Worm (Caenorhabditis elegans) whole organism, midembryonic: ENCODE data around the gene zer-1.

Experiments
- T22C8.4 ChIP-seq: fragments of 200-800 bp; sonication (Bioruptor generic); IDR thresholded peaks from 2 replicates; pipeline ENCODE4 v1.3.6; 2022; ENCODE audit warnings: missing genetic modification characterization, missing compliant biosample characterization
- cog-1 ChIP-seq: sonication (generic microtip); optimal IDR thresholded peaks from 2 replicates; lab custom pipeline; 2016; ENCODE audit warnings: missing genetic modification characterization, missing compliant biosample characterization
- flt-1 ChIP-seq: fragments of 200-800 bp; sonication (Bioruptor generic); IDR thresholded peaks from 2 replicates; pipeline ENCODE4 v1.3.6; 2022; ENCODE audit warnings: missing genetic modification characterization, missing compliant biosample characterization
- klf-2 ChIP-seq: fragments of 200-800 bp; sonication (Bioruptor generic); conservative IDR thresholded peaks from 2 replicates; pipeline ENCODE4 v1.3.6; 2022; ENCODE audit warnings: missing genetic modification reagents, missing genetic modification characterization, missing compliant biosample characterization
- med-1 ChIP-seq: sonication (generic microtip); optimal IDR thresholded peaks from 2 replicates; lab custom pipeline; 2017; ENCODE audit warnings: missing genetic modification characterization, mild to moderate bottlenecking, missing compliant biosample characterization, antibody characterized with exemption, missing genetic modification reagents; ENCODE audit not compliant: insufficient read depth
- ref-1 ChIP-seq: fragments of 200-800 bp; sonication (Bioruptor generic); conservative IDR thresholded peaks from 2 replicates; pipeline ENCODE4 v1.3.6; 2022; ENCODE audit warnings: missing genetic modification reagents, missing genetic modification characterization, missing compliant biosample characterization
- tab-1 ChIP-seq: fragments of 200-800 bp; sonication (Bioruptor generic); IDR thresholded peaks from 2 replicates; pipeline ENCODE4 v1.3.6; 2022; ENCODE audit warnings: missing genetic modification characterization, missing compliant biosample characterization
- ztf-23 ChIP-seq: fragments of 200-800 bp; sonication (Bioruptor generic); IDR thresholded peaks from 2 replicates; pipeline ENCODE4 v1.3.6; 2022; ENCODE audit warnings: missing genetic modification reagents, missing genetic modification characterization, missing compliant biosample characterization
- ztf-29 ChIP-seq: fragments of 200-800 bp; sonication (Bioruptor generic); IDR thresholded peaks from 2 replicates; pipeline ENCODE4 v1.3.6; 2022; ENCODE audit warnings: missing genetic modification reagents, missing genetic modification characterization, missing compliant biosample characterization

Gene zer-1

DNA sequence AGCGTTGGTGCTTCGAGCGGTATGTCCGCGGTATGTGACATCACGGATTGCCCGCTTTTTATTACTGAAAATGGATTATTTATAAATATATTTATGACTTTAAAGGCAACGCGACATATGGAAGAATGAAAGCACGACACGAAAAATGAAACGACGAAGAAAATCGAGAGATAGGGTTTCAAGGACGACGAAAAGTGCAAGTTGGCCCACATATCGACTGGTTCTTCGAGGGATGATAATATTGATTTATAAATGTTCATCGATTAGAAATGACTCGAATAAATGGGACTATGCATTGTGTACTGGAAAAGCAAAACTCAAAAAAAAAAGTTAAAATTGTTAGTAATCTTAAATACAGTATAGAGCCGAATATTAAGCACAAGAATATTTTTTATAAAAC is at the start of gene zer-1:
Gene zer-1 (minus strand): TSS at position 68 of the 400 bp plus-strand sequence.
- TF ChIP-seq klf-2 (GFP tag; lab: Robert Waterston, UW), result no peak
- no peak for TF ChIP-seq T22C8.4
- no peak for TF ChIP-seq cog-1
- TF ChIP-seq tab-1 (GFP tag; lab: Robert Waterston, UW), result no peak
- TF ChIP-seq ztf-23 (GFP tag; lab: Robert Waterston, UW), result no peak
- no peak for TF ChIP-seq med-1 (GFP tag; lab: Kevin White, UChicago)
- no peak for TF ChIP-seq flt-1 (GFP tag; lab: Robert Waterston, UW)
- no peak for TF ChIP-seq ref-1 (GFP tag; lab: Robert Waterston, UW)
- TF ChIP-seq ztf-29 (GFP tag; lab: Robert Waterston, UW), result no peak

- TF ChIP-seq ztf-23 (GFP tag; lab: Robert Waterston, UW), result no peak
- TF ChIP-seq flt-1 (GFP tag; lab: Robert Waterston, UW), result no peak
- TF ChIP-seq T22C8.4, result no peak
- no peak for TF ChIP-seq ztf-29 (GFP tag; lab: Robert Waterston, UW)
- no peak for TF ChIP-seq ref-1 (GFP tag; lab: Robert Waterston, UW)
- TF ChIP-seq klf-2 (GFP tag; lab: Robert Waterston, UW), result no peak
- no peak for TF ChIP-seq med-1 (GFP tag; lab: Kevin White, UChicago)
- no peak for TF ChIP-seq tab-1 (GFP tag; lab: Robert Waterston, UW)
- no peak for TF ChIP-seq cog-1
Observed at ce11 chrIII:936037-936507, 49.5 kb upstream of the zer-1 start, which contains the start of gene fbxa-55. TSS of gene fbxa-55 (minus strand) at chrIII:936087.

DNA sequence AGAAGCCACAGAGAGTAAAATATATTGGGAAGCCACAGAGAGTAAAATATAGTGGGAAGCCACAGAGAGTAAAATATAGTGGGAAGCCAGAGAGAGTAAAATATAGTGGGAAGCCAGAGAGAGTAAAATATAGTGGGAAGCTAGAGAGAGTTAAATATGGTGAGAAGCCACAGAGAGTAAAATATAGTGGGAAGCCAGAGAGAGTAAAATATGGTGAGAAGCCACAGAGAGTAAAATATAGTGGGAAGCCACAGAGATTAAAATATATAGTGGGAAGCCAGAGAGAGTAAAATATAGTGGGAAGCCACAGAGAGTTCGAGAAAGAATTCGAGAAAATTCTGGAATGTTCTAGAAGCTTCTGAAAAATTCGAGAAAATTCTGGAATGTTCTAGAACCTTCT is 44.8 kb upstream of the zer-1 start:
- TF ChIP-seq cog-1, result peak; percentile 33

DNA sequence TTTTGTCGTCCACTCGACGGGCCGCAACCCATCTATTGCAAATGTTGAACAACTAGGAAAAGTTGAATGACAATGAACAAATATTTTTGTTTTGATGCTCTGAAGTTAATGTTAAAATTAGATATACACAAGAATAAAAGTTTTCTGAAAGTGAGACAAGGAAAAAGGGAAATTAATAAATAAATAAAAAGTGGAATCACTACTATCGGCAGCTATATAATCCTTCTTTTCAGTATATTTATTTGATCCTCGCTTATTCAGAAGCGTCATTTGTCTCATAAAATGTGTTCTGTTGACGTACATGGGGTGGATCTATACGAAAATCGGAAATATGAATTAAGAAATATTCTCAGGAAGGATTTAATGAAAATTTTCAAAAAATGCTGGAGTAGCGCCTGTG is 39.6 kb upstream of the zer-1 start, which contains the start of gene pef-1:
Gene pef-1 (minus strand): TSS at position 101 of the 400 bp plus-strand sequence.
- TF ChIP-seq ref-1 (GFP tag; lab: Robert Waterston, UW) (no peak), klf-2 (GFP tag; lab: Robert Waterston, UW) (no peak), flt-1 (GFP tag; lab: Robert Waterston, UW) (no peak), ztf-23 (GFP tag; lab: Robert Waterston, UW) (no peak), cog-1 (no peak), tab-1 (GFP tag; lab: Robert Waterston, UW) (no peak), ztf-29 (GFP tag; lab: Robert Waterston, UW) (no peak), med-1 (GFP tag; lab: Kevin White, UChicago) (no peak), T22C8.4 (no peak)

- TF ChIP-seq ztf-29 (GFP tag; lab: Robert Waterston, UW) (no peak), klf-2 (GFP tag; lab: Robert Waterston, UW) (no peak), T22C8.4 (no peak), med-1 (GFP tag; lab: Kevin White, UChicago) (no peak), ref-1 (GFP tag; lab: Robert Waterston, UW) (no peak), flt-1 (GFP tag; lab: Robert Waterston, UW) (no peak), tab-1 (GFP tag; lab: Robert Waterston, UW) (no peak), cog-1 (no peak)
Observed at ce11 chrIII:919322-919721, 32.7 kb upstream of the zer-1 start, which contains the start of gene F23H11.7. TSS of gene F23H11.7 (minus strand) at chrIII:919422.

DNA sequence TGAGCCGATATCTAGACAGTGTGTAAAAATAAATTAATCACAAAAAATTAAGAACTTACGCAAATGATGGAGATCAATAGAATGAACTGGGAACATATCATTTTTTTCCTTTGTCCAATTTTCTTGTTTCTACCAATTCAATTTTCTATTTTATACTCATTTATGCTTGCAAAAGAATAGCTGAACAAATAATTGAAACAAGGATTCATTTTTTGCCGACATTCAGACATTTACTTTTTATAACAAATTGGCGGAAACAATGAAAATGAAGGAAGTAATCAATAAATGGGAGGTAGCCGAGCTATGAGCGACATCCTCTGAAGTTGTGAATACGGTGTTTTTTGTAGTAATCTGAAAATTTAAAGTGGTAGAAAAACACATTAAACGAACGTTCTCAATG is 30.3 kb upstream of the zer-1 start, which contains the start of gene idpp-13:
Gene idpp-13 (minus strand): TSS at position 101 of the 400 bp plus-strand sequence.
- TF ChIP-seq klf-2 (GFP tag; lab: Robert Waterston, UW) (no peak), cog-1 (no peak), T22C8.4 (no peak), med-1 (GFP tag; lab: Kevin White, UChicago) (no peak), flt-1 (GFP tag; lab: Robert Waterston, UW) (no peak), ref-1 (GFP tag; lab: Robert Waterston, UW) (no peak), ztf-23 (GFP tag; lab: Robert Waterston, UW) (no peak), tab-1 (GFP tag; lab: Robert Waterston, UW) (no peak), ztf-29 (GFP tag; lab: Robert Waterston, UW) (no peak)

- TF ChIP-seq tab-1 (GFP tag; lab: Robert Waterston, UW) (no peak), ztf-23 (GFP tag; lab: Robert Waterston, UW) (no peak), ztf-29 (GFP tag; lab: Robert Waterston, UW) (no peak), klf-2 (GFP tag; lab: Robert Waterston, UW) (no peak), T22C8.4 (no peak), cog-1 (no peak), med-1 (GFP tag; lab: Kevin White, UChicago) (no peak), ref-1 (GFP tag; lab: Robert Waterston, UW) (no peak), flt-1 (GFP tag; lab: Robert Waterston, UW) (no peak)
Observed at ce11 chrIII:910540-911311, 24.1 kb upstream of the zer-1 start, which contains the start of the genes F23H11.5 and bra-2. TSS of gene F23H11.5 (minus strand) at chrIII:910590. TSS of gene bra-2 (plus strand) at chrIII:911261.

DNA sequence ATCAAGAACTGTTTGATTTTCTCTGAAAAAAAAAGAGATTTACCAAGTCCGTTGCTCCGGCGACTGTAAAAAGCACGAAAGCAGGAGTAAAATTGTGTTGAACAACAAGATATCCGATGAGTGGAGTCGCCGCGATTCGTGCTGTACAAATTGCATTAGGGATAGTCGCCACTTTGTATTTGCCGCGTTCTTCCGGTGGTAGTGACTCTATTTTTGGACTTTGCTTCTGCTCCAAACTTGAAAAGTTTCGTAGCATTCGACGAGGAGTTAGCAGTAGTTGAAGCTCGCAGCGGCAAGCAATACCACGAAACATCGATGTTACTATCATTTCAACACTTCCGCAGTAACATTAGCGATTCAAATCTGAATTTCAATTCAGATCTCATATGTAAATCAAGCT is 22.9 kb upstream of the zer-1 start, which contains the start of gene crls-1:
Gene crls-1 (minus strand): TSS at position 363 of the 400 bp plus-strand sequence.
- TF ChIP-seq ref-1 (GFP tag; lab: Robert Waterston, UW), result no peak
- TF ChIP-seq ztf-23 (GFP tag; lab: Robert Waterston, UW), result no peak
- no peak for TF ChIP-seq klf-2 (GFP tag; lab: Robert Waterston, UW)
- TF ChIP-seq cog-1, result no peak
- no peak for TF ChIP-seq flt-1 (GFP tag; lab: Robert Waterston, UW)
- no peak for TF ChIP-seq T22C8.4
- TF ChIP-seq ztf-29 (GFP tag; lab: Robert Waterston, UW), result no peak
- no peak for TF ChIP-seq med-1 (GFP tag; lab: Kevin White, UChicago)
- TF ChIP-seq tab-1 (GFP tag; lab: Robert Waterston, UW), result no peak

DNA sequence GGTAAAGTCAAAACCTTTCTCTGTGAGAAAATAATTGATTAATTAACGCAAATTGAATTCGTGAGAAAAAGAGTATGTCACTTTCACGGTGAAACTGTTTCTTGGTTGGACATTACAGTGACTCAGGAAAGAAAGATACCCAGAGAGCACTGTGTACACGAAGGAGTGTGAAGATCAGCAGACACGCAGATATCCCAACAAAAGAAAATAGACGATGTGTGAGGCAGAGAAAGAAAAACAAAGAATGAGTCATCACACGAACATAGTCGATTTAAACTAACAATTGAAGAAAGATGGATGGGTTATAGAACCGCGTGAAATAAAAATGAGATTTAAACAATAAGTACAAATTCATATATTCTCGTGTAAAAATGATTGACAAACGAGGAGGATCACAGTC is 21.4 kb upstream of the zer-1 start:
- no peak for TF ChIP-seq flt-1 (GFP tag; lab: Robert Waterston, UW)
- no peak for TF ChIP-seq med-1 (GFP tag; lab: Kevin White, UChicago)
- no peak for TF ChIP-seq cog-1
- no peak for TF ChIP-seq ztf-23 (GFP tag; lab: Robert Waterston, UW)
- TF ChIP-seq T22C8.4, result no peak
- no peak for TF ChIP-seq ref-1 (GFP tag; lab: Robert Waterston, UW)
- no peak for TF ChIP-seq klf-2 (GFP tag; lab: Robert Waterston, UW)
- no peak for TF ChIP-seq ztf-29 (GFP tag; lab: Robert Waterston, UW)
- no peak for TF ChIP-seq tab-1 (GFP tag; lab: Robert Waterston, UW)
